Fruit fly (Drosophila melanogaster): ENCODE results near the gene CG13310.
A peak's percentile ranks its signal among the peaks of the same experiment; 100 is the strongest.

Gene CG13310

dm6 chr3L:8841757-8842156 is 41.4 kb upstream of the CG13310 start (continued):
- TF ChIP-seq CG4854 (GFP tag; optimal IDR thresholded peaks at IDR 0.05), result peak; percentile 36
- TF ChIP-seq CG1603 (tag; optimal IDR thresholded peaks at IDR 0.05), result peak; percentile 78
- TF ChIP-seq Blimp-1 (GFP tag; optimal IDR thresholded peaks at IDR 0.05), result peak; percentile 79
- peak; percentile 54 for TF ChIP-seq ewg (GFP tag; optimal IDR thresholded peaks at IDR 0.05)
- TF ChIP-seq CG4730 (GFP tag; IDR thresholded peaks at IDR 0.05), result peak; percentile 74
- TF ChIP-seq gem (tag; optimal IDR thresholded peaks at IDR 0.05), result peak; percentile 87
- no peak for TF ChIP-seq CG6791 (GFP tag; IDR thresholded peaks at IDR 0.05; ENCODE audit: partially characterized antibody)
- TF ChIP-seq HmgZ (tag; optimal IDR thresholded peaks at IDR 0.05), result peak; percentile 66
- TF ChIP-seq CG12299 (tag; optimal IDR thresholded peaks at IDR 0.05), result peak; percentile 62
- TF ChIP-seq Nf-YA (GFP tag; IDR thresholded peaks at IDR 0.05), result 0 out of 2 replicates have a peak, but pooled peaks have one; percentile 45
- TF ChIP-seq ab (GFP tag; optimal IDR thresholded peaks at IDR 0.05), result no peak
- peak; percentile 76 for TF ChIP-seq CG6689 (GFP tag; IDR thresholded peaks at IDR 0.05)
- peak; percentile 51; the same call in 1 of the 2 replicates for TF ChIP-seq CG6272 (GFP tag; IDR thresholded peaks at IDR 0.05)
- TF ChIP-seq Sox102F (GFP tag; optimal IDR thresholded peaks at IDR 0.05), result peak; percentile 78
- TF ChIP-seq CG10209 (GFP tag; optimal IDR thresholded peaks at IDR 0.05), result peak; percentile 76
- no peak for TF ChIP-seq CG3065 (GFP tag; optimal IDR thresholded peaks at IDR 0.05)
- peak; percentile 33 for TF ChIP-seq CG8359 (GFP tag; optimal IDR thresholded peaks at IDR 0.05; ENCODE audit: borderline replicate concordance)
- no peak for TF ChIP-seq CG10543 (GFP tag; optimal IDR thresholded peaks at IDR 0.05)
- TF ChIP-seq CG18619 (GFP tag; optimal IDR thresholded peaks at IDR 0.05), result peak; percentile 66
- peak; percentile 40; the same call in 1 of the 2 replicates for TF ChIP-seq Adf1 (GFP tag; IDR thresholded peaks at IDR 0.05)
- peak; percentile 46 for TF ChIP-seq zfh2 (GFP tag; optimal IDR thresholded peaks at IDR 0.05)
- TF ChIP-seq nerfin-2 (GFP tag; IDR thresholded peaks at IDR 0.05; ENCODE audit: partially characterized antibody), result no peak
- peak; percentile 55 for TF ChIP-seq HLH54F (GFP tag; optimal IDR thresholded peaks at IDR 0.05)
- TF ChIP-seq Bgb (GFP tag; IDR thresholded peaks at IDR 0.05; ENCODE audit: partially characterized antibody), result no peak
- peak; percentile 37; the same call in 1 of the 2 replicates for TF ChIP-seq dati (GFP tag; IDR thresholded peaks at IDR 0.05)
- TF ChIP-seq Fer1 (GFP tag; optimal IDR thresholded peaks at IDR 0.05), result peak; percentile 81
- peak; percentile 41; the same call in 1 of the 2 replicates for TF ChIP-seq MBD-R2 (GFP tag; IDR thresholded peaks at IDR 0.05)
- TF ChIP-seq esg (GFP tag; conservative IDR thresholded peaks at IDR 0.05), result peak; percentile 72
- no peak for TF ChIP-seq pzg (GFP tag; optimal IDR thresholded peaks at IDR 0.05)
- peak; percentile 28 for TF ChIP-seq CG8281 (tag; optimal IDR thresholded peaks at IDR 0.05)
- peak; percentile 72 to 75 for TF ChIP-seq dpn (GFP tag; optimal IDR thresholded peaks at IDR 0.05)
- peak; percentile 66 for TF ChIP-seq CG4820 (GFP tag; optimal IDR thresholded peaks at IDR 0.05)
- peak; percentile 68 for TF ChIP-seq CG6813 (GFP tag; optimal IDR thresholded peaks at IDR 0.05)
- no peak for TF ChIP-seq cad (GFP tag; optimal IDR thresholded peaks at IDR 0.05)
- peak; percentile 51; the same call in 1 of the 2 replicates for TF ChIP-seq E2f2 (GFP tag; IDR thresholded peaks at IDR 0.05)
- peak; percentile 24 for TF ChIP-seq CG7987 (GFP tag; optimal IDR thresholded peaks at IDR 0.05)
- peak; percentile 70 for TF ChIP-seq bcd (GFP tag; optimal IDR thresholded peaks at IDR 0.05)
- TF ChIP-seq HHEX (GFP tag; optimal IDR thresholded peaks at IDR 0.05), result peak; percentile 65
- no peak for TF ChIP-seq psq (GFP tag; optimal IDR thresholded peaks at IDR 0.05)
- TF ChIP-seq Chrac-16 (GFP tag; optimal IDR thresholded peaks at IDR 0.05), result peak; percentile 69
- TF ChIP-seq tx (GFP tag; optimal IDR thresholded peaks at IDR 0.05), result peak; percentile 41
- no peak for TF ChIP-seq corto (GFP tag; optimal IDR thresholded peaks at IDR 0.05)
- TF ChIP-seq gce (GFP tag; IDR thresholded peaks at IDR 0.05), result 0 out of 3 replicates have a peak, but pooled peaks have one; percentile 42
- TF ChIP-seq gt (GFP tag; IDR thresholded peaks at IDR 0.05), result no peak
- TF ChIP-seq lilli (GFP tag; optimal IDR thresholded peaks at IDR 0.05), result peak; percentile 76
- TF ChIP-seq CG2875 (GFP tag; optimal IDR thresholded peaks at IDR 0.05), result peak; percentile 42
- TF ChIP-seq emc (GFP tag; optimal IDR thresholded peaks at IDR 0.05), result peak; percentile 25
- peak; percentile 78 for TF ChIP-seq Mrtf (GFP tag; IDR thresholded peaks at IDR 0.05)
- no peak for TF ChIP-seq Dp (GFP tag; optimal IDR thresholded peaks at IDR 0.05)
- peak; percentile 74 for TF ChIP-seq mam (GFP tag; optimal IDR thresholded peaks at IDR 0.05)

Data from whole organism, embryonic.